Fruit fly (Drosophila melanogaster) whole organism, adult: ENCODE measurements around the gene CG11696.

Experiments used
- CG11617 ChIP-seq: fragments of 200-800 bp; sonication (Bioruptor generic); optimal IDR thresholded peaks from 2 replicates; lab custom pipeline; 2017; ENCODE audit warnings: mild to moderate bottlenecking, missing biosample characterization, missing genetic modification reagents, missing genetic modification characterization
- CG12768 ChIP-seq: fragments of 200-800 bp; sonication (Bioruptor generic); optimal IDR thresholded peaks from 2 replicates; lab custom pipeline; 2017; ENCODE audit warnings: missing biosample characterization, missing genetic modification characterization, mild to moderate bottlenecking, moderate library complexity, missing genetic modification reagents
- CG14711 ChIP-seq: fragments of 200-800 bp; sonication (Bioruptor generic); optimal IDR thresholded peaks from 2 replicates; lab custom pipeline; 2018; ENCODE audit warnings: missing biosample characterization, mild to moderate bottlenecking, missing genetic modification characterization, moderate library complexity
- CG1620 ChIP-seq: fragments of 200-800 bp; sonication (Bioruptor generic); optimal IDR thresholded peaks from 2 replicates; lab custom pipeline; 2016; ENCODE audit warnings: missing biosample characterization, missing genetic modification characterization
- CG33017 ChIP-seq: fragments of 200-800 bp; sonication (Bioruptor generic); optimal IDR thresholded peaks from 2 replicates; lab custom pipeline; 2018; ENCODE audit warnings: missing biosample characterization, mild to moderate bottlenecking, missing genetic modification characterization, moderate library complexity
- CG5204 ChIP-seq: fragments of 200-800 bp; sonication (Bioruptor generic); optimal IDR thresholded peaks from 2 replicates; lab custom pipeline; 2016; ENCODE audit warnings: missing biosample characterization, missing genetic modification characterization
- CG7045 ChIP-seq: fragments of 200-800 bp; sonication (Bioruptor generic); optimal IDR thresholded peaks from 2 replicates; lab custom pipeline; 2017; ENCODE audit warnings: missing biosample characterization, mild to moderate bottlenecking, missing genetic modification characterization
- CG7101 ChIP-seq: fragments of 200-800 bp; sonication (Bioruptor generic); optimal IDR thresholded peaks from 2 replicates; lab custom pipeline; 2018; ENCODE audit warnings: missing biosample characterization, mild to moderate bottlenecking, missing genetic modification characterization, moderate library complexity
- Clk ChIP-seq: fragments of 200-800 bp; sonication (Bioruptor generic); optimal IDR thresholded peaks from 2 replicates; lab custom pipeline; 2017; ENCODE audit warnings: missing biosample characterization, missing genetic modification characterization
- Crg-1 ChIP-seq: fragments of 200-800 bp; sonication (Bioruptor generic); optimal IDR thresholded peaks from 2 replicates; lab custom pipeline; 2016; ENCODE audit warnings: missing biosample characterization, missing genetic modification characterization
- Hr96 ChIP-seq: fragments of 200-800 bp; sonication (Bioruptor generic); optimal IDR thresholded peaks from 2 replicates; lab custom pipeline; 2016; ENCODE audit warnings: missing biosample characterization, missing genetic modification characterization
- Mnt ChIP-seq: fragments of 200-800 bp; sonication (Bioruptor generic); optimal IDR thresholded peaks from 2 replicates; lab custom pipeline; 2016; ENCODE audit warnings: missing biosample characterization, mild to moderate bottlenecking, missing genetic modification characterization
- bab1 ChIP-seq: fragments of 200-800 bp; sonication (Bioruptor generic); optimal IDR thresholded peaks from 3 replicates; lab custom pipeline; 2019; ENCODE audit warnings: missing biosample characterization, mild to moderate bottlenecking, missing genetic modification characterization, moderate library complexity
- cic ChIP-seq: fragments of 200-800 bp; sonication (Bioruptor generic); optimal IDR thresholded peaks from 2 replicates; lab custom pipeline; 2017; ENCODE audit warnings: missing biosample characterization, mild to moderate bottlenecking, missing genetic modification characterization, moderate library complexity
- cnc ChIP-seq, 2 experiments: fragments of >200 bp; optimal IDR thresholded peaks; 2 replicates each; lab custom pipeline; 2017
- kay ChIP-seq: fragments of 200-800 bp; sonication (Bioruptor generic); peaks from one replicate; lab custom pipeline; 2016; ENCODE audit warnings: missing biosample characterization, missing genetic modification characterization, borderline replicate concordance
- ovo ChIP-seq: fragments of 200-800 bp; sonication (Bioruptor generic); optimal IDR thresholded peaks from 2 replicates; lab custom pipeline; 2016; ENCODE audit warnings: missing biosample characterization, missing genetic modification characterization
- pad ChIP-seq: fragments of 200-800 bp; sonication (Bioruptor generic); optimal IDR thresholded peaks from 3 replicates; lab custom pipeline; 2017; ENCODE audit warnings: missing biosample characterization, missing genetic modification characterization, mild to moderate bottlenecking, moderate library complexity, missing genetic modification reagents
- tj ChIP-seq: fragments of 200-800 bp; sonication (Bioruptor generic); optimal IDR thresholded peaks from 3 replicates; lab custom pipeline; 2017; ENCODE audit warnings: missing biosample characterization, mild to moderate bottlenecking, missing genetic modification characterization, moderate library complexity
- toe ChIP-seq: fragments of 200-800 bp; sonication (Bioruptor generic); optimal IDR thresholded peaks from 2 replicates; lab custom pipeline; 2016; ENCODE audit warnings: missing biosample characterization, missing genetic modification characterization

Gene CG11696

dm6 chrX:11544110-11544950, 29.2 kb upstream of the CG11696 start:
- TF ChIP-seq CG11617 (GFP tag; lab: Kevin White, UChicago) (no peak), Mnt (no peak), bab1 (GFP tag; lab: Kevin White, UChicago) (no peak), Hr96 (no peak), cnc (optimal IDR thresholded peaks at IDR 0.05; lab: Kevin White, UChicago) (no peak), CG1620 (GFP tag; lab: Kevin White, UChicago) (no peak), Crg-1 (GFP tag; lab: Kevin White, UChicago) (no peak), CG12768 (GFP tag; lab: Kevin White, UChicago) (no peak), CG5204 (GFP tag; lab: Kevin White, UChicago) (no peak), CG14711 (tag; lab: Kevin White, UChicago) (no peak), cic (GFP tag; lab: Kevin White, UChicago) (no peak), kay (GFP tag; lab: Kevin White, UChicago) (no peak)

DNA sequence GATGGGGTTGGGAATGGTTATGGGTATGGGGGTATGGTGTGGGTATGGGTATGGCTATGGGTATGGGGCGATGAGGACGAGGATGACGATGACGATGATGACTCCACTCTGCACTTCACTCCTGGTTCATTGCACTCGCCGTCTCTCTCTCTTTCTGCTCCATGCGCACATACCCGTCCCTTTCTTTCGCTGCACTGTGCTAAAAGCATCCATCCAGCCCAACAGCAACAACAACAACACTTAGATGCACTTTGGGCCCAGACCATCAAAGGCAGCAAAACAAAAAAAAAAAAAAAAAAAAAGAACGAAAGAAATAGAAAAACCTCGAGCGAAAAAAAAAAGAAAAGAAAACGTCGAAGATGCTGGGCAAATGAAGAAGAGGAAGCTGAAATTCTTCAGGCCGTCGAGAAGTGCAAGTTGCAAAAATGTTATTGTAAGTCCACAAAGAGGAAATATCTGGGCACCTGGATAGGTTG, 28.5 kb upstream of the CG11696 start:
- no peak for TF ChIP-seq CG11617 (GFP tag; lab: Kevin White, UChicago)
- no peak for TF ChIP-seq Clk (GFP tag; lab: Kevin White, UChicago)

DNA sequence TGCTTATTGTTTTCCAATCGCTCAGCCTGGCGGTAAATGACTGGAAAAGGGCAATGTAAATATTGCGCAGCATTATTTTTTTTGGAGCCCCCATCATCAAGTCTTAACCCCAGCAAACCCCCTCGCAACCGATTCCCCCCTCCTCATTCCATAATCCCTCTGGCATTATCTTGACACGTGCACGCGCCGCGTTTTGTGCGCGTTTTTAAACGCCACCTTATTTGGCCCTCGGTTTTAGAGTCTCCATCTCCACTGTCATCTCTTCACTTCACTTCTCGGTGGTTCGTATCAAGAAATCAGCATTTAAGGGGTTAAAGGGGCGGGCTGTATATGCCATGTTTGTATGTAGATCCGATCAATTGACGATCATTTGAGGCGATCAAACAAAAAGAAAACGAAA, 26.6 kb upstream of the CG11696 start:
- TF ChIP-seq Clk (GFP tag; lab: Kevin White, UChicago) (no peak), Crg-1 (GFP tag; lab: Kevin White, UChicago) (no peak), CG7101 (no peak), toe (no peak), cnc (optimal IDR thresholded peaks at IDR 0.05; lab: Kevin White, UChicago) (no peak), CG7045 (GFP tag; lab: Kevin White, UChicago) (no peak)

DNA sequence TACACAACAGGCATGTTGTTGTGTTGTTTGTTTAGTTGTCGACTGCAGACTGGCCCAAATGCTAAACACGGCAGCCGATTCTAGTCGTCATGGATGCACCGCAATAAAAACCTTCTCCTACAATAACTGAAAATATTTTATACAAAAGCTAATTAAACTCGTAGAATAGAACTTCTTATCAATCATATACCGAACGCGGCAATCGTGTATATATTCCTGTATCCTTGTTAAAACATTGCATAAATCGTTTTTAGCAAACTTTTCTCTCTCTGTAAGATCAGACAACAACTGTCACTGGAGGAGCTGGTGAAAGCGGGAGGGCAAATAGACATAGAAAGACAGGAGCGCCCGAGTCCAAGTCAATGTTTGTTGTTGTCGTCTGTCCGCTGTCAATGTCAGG, 24.8 kb upstream of the CG11696 start:
- TF ChIP-seq CG1620 (GFP tag; lab: Kevin White, UChicago) (no peak), CG11617 (GFP tag; lab: Kevin White, UChicago) (no peak)

dm6 chrX:11550078-11550477, 23.5 kb upstream of the CG11696 start:
- TF ChIP-seq ovo (GFP tag; lab: Kevin White, UChicago) (no peak), CG1620 (GFP tag; lab: Kevin White, UChicago) (no peak), Crg-1 (GFP tag; lab: Kevin White, UChicago) (no peak), bab1 (GFP tag; lab: Kevin White, UChicago) (peak; percentile 87), CG12768 (GFP tag; lab: Kevin White, UChicago) (no peak), CG33017 (tag; lab: Kevin White, UChicago) (no peak), tj (GFP tag; lab: Kevin White, UChicago) (no peak), CG7045 (GFP tag; lab: Kevin White, UChicago) (no peak), CG5204 (GFP tag; lab: Kevin White, UChicago) (no peak), pad (GFP tag; lab: Kevin White, UChicago) (no peak), kay (GFP tag; lab: Kevin White, UChicago) (no peak), Mnt (no peak), toe (no peak), cnc (optimal IDR thresholded peaks at IDR 0.05; lab: Kevin White, UChicago) (no peak), CG14711 (tag; lab: Kevin White, UChicago) (no peak), Hr96 (no peak), Clk (GFP tag; lab: Kevin White, UChicago) (no peak), CG7101 (peak; percentile 73), cic (GFP tag; lab: Kevin White, UChicago) (no peak), CG11617 (GFP tag; lab: Kevin White, UChicago) (peak; percentile 46)

dm6 chrX:11555070-11555469, 18.5 kb upstream of the CG11696 start:
- TF ChIP-seq bab1 (GFP tag; lab: Kevin White, UChicago) (peak; percentile 56), toe (no peak), tj (GFP tag; lab: Kevin White, UChicago) (no peak), Hr96 (no peak), kay (GFP tag; lab: Kevin White, UChicago) (no peak), CG14711 (tag; lab: Kevin White, UChicago) (no peak), CG33017 (tag; lab: Kevin White, UChicago) (peak; percentile 11), CG7101 (peak; percentile 51)

DNA sequence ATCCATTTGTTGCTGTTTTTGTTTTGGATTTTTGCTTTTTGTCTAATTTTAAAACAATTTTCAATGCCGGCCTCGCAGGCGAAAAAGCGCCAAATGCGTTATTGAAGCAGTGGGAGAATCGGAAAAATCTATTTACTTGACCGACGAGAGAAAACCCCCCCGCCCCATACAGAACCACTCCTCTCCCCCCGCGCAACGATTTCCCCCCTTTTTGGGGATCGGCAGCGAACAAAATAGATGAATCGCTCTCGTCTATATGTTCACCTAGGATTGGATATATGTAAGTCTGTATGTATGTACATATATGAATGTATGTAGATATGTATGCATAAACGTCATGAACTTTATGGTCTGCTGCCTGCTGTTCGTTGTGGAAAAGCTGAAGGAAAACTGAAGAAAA, 16.8 kb upstream of the CG11696 start:
- TF ChIP-seq CG11617 (GFP tag; lab: Kevin White, UChicago) (no peak), Hr96 (no peak), tj (GFP tag; lab: Kevin White, UChicago) (no peak), ovo (GFP tag; lab: Kevin White, UChicago) (no peak), CG7045 (GFP tag; lab: Kevin White, UChicago) (no peak), Clk (GFP tag; lab: Kevin White, UChicago) (no peak), bab1 (GFP tag; lab: Kevin White, UChicago) (no peak), Mnt (no peak), CG14711 (tag; lab: Kevin White, UChicago) (no peak), cnc (optimal IDR thresholded peaks at IDR 0.05; lab: Kevin White, UChicago) (no peak), Crg-1 (GFP tag; lab: Kevin White, UChicago) (no peak)
